Worm (Caenorhabditis elegans): ENCODE measurements around the gene unc-4.

DNA sequence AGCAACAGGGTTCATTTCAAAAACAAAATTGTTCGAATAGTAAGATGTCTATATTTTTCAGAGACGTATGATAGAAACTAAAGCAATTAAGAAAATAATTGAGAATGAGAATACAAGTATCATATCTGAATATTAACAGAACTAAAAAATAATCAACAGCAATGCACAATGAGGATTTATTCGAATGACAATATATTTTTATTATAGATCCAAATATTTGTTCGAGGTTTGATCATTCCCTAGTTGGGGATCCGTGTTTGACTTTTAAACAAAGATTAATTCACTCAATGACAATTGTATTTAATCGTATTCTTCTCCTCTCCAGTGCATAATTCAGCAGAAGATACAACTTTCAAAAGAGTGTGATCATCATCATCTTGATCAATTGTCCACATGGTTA is 38.0 kb downstream of the unc-4 start, which contains the start of gene C08H9.18:
- TF ChIP-seq pqm-1 (tag; optimal IDR thresholded peaks at IDR 0.05) = no peak
- TF ChIP-seq lsy-2 (tag; optimal IDR thresholded peaks at IDR 0.05) = no peak
- TF ChIP-seq egl-27 (tag; optimal IDR thresholded peaks at IDR 0.05) = no peak
- TF ChIP-seq spr-3 (GFP tag; optimal IDR thresholded peaks at IDR 0.05) = no peak
- no peak for TF ChIP-seq ama-1 (optimal IDR thresholded peaks at IDR 0.05)
- no peak for TF ChIP-seq mdl-1 (tag; optimal IDR thresholded peaks at IDR 0.05)
- no peak for TF ChIP-seq duxl-1 (tag; optimal IDR thresholded peaks at IDR 0.05; ENCODE audit: poor library complexity)

Measured in whole organism, L4 larva.